Worm (Caenorhabditis elegans): Measurements from ENCODE around the gene T28C12.1.

The T28C12.1 gene

DNA sequence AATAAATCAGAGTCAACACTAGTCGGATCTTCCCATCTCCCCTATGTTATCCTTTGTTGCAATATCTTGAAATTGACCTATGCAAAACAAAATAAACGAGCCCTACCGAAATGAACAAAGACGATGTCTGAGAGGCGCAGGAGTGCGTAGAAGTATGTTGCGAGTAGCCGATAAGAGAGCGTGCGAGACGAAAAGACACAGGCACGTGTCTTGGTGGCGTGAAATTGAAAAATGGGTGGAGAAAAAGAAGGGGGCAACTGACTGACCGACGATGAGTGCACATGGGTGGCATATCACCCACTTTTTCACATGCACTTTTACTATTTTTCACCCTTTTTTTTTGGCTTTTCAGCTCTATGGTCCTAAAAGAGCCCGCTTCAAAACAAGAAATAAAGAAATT lies 16.4 kb downstream of the T28C12.1 start:
- TF ChIP-seq blmp-1 (tag; optimal IDR thresholded peaks at IDR 0.05) (peak; percentile 48), rnt-1 (tag; optimal IDR thresholded peaks at IDR 0.05) (peak; percentile 35), elt-2 (tag; optimal IDR thresholded peaks at IDR 0.05) (no peak), mep-1 (tag; optimal IDR thresholded peaks at IDR 0.05) (peak; percentile 25), unc-62 (GFP tag; optimal IDR thresholded peaks at IDR 0.05) (no peak), pax-3 (tag; optimal IDR thresholded peaks at IDR 0.05) (no peak), lsy-2 (tag; optimal IDR thresholded peaks at IDR 0.05) (peak in 1 of 2 experiments; percentile 37), nhr-77 (tag; optimal IDR thresholded peaks at IDR 0.05) (no peak), ceh-82 (tag; optimal IDR thresholded peaks at IDR 0.05) (peak in 2 of 3 experiments; percentile 46 to 49), ztf-11 (tag; optimal IDR thresholded peaks at IDR 0.05) (no peak), zip-4 (GFP tag; optimal IDR thresholded peaks at IDR 0.05) (no peak), nhr-47 (tag; optimal IDR thresholded peaks at IDR 0.05) (no peak), pqm-1 (tag; optimal IDR thresholded peaks at IDR 0.05) (no peak), mef-2 (tag; optimal IDR thresholded peaks at IDR 0.05) (no peak), ztf-4 (tag; optimal IDR thresholded peaks at IDR 0.05) (no peak), C34B4.2 (tag; optimal IDR thresholded peaks at IDR 0.05) (no peak), tbx-2 (tag; optimal IDR thresholded peaks at IDR 0.05) (peak; percentile 1), hpl-2 (GFP tag; optimal IDR thresholded peaks at IDR 0.05) (no peak), lin-35 (GFP tag; optimal IDR thresholded peaks at IDR 0.05) (peak; percentile 15 to 58), ceh-8 (GFP tag; optimal IDR thresholded peaks at IDR 0.05) (no peak), mdl-1 (tag; optimal IDR thresholded peaks at IDR 0.05) (peak in 1 of 2 experiments; percentile 81), lin-14 (GFP tag; optimal IDR thresholded peaks at IDR 0.05) (peak; percentile 85), sox-4 (tag; optimal IDR thresholded peaks at IDR 0.05) (no peak), dpl-1 (GFP tag; optimal IDR thresholded peaks at IDR 0.05) (peak in 1 of 3 experiments; percentile 37), snu-23 (GFP tag; optimal IDR thresholded peaks at IDR 0.05) (peak; percentile 50), nhr-76 (tag; optimal IDR thresholded peaks at IDR 0.05) (no peak), nhr-12 (tag; optimal IDR thresholded peaks at IDR 0.05) (no peak), Y116A8C.19 (tag; optimal IDR thresholded peaks at IDR 0.05; ENCODE audit: borderline replicate concordance) (no peak), hlh-4 (tag; optimal IDR thresholded peaks at IDR 0.05) (no peak), grh-1 (GFP tag; IDR thresholded peaks at IDR 0.05) (no peak), snpc-4 (tag; optimal IDR thresholded peaks at IDR 0.05) (no peak), nhr-71 (tag; optimal IDR thresholded peaks at IDR 0.05) (peak; percentile 33), nhr-237 (tag; optimal IDR thresholded peaks at IDR 0.05) (no peak), irx-1 (tag; optimal IDR thresholded peaks at IDR 0.05) (no peak), swsn-7 (tag; optimal IDR thresholded peaks at IDR 0.05) (peak; percentile 9), aly-2 (tag; optimal IDR thresholded peaks at IDR 0.05) (no peak), lir-3 (tag; optimal IDR thresholded peaks at IDR 0.05; ENCODE audit: poor library complexity) (no peak), nhr-28 (tag; optimal IDR thresholded peaks at IDR 0.05) (no peak), pag-3 (tag; optimal IDR thresholded peaks at IDR 0.05; ENCODE audit: borderline replicate concordance, insufficient read depth) (no peak), efl-3 (GFP tag; optimal IDR thresholded peaks at IDR 0.05) (no peak), nhr-19 (GFP tag; conservative IDR thresholded peaks at IDR 0.05) (no peak), unc-86 (tag; optimal IDR thresholded peaks at IDR 0.05) (peak; percentile 31), efl-1 (optimal IDR thresholded peaks at IDR 0.05) (peak in 1 of 2 experiments; percentile 26), efl-1 (GFP tag; optimal IDR thresholded peaks at IDR 0.05 in 1 of 2) (no peak), ets-5 (GFP tag; IDR thresholded peaks at IDR 0.05) (no peak), C16A3.4 (tag; optimal IDR thresholded peaks at IDR 0.05) (no peak), nhr-20 (tag; optimal IDR thresholded peaks at IDR 0.05) (peak; percentile 28), jun-1 (tag; optimal IDR thresholded peaks at IDR 0.05) (no peak), nhr-85 (tag) (no peak), lin-13 (GFP tag; optimal IDR thresholded peaks at IDR 0.05) (no peak)

All from whole organism, L1 larva.